Worm (Caenorhabditis elegans) whole organism, L1 larva: ENCODE measurements around the gene cey-4.
A peak's percentile ranks its signal among the peaks of the same experiment; 100 is the strongest.

ENCODE experiments used
- F16B12.6 ChIP-seq: fragments of 150-350 bp; optimal IDR thresholded peaks from 2 replicates; lab custom pipeline; 2014; ENCODE audit warnings: missing biosample characterization, missing genetic modification characterization
- Y116A8C.19 ChIP-seq: sonication (generic microtip); optimal IDR thresholded peaks from 2 replicates; lab custom pipeline; 2016; ENCODE audit warnings: missing compliant biosample characterization, missing genetic modification characterization, borderline replicate concordance
- alr-1 ChIP-seq: fragments of 200-800 bp; sonication (Bioruptor generic); optimal IDR thresholded peaks from 2 replicates; lab custom pipeline; 2018; ENCODE audit warnings: borderline replicate concordance, mild to moderate bottlenecking, missing genetic modification characterization, missing compliant biosample characterization
- blmp-1 ChIP-seq: fragments of 150-350 bp; optimal IDR thresholded peaks from 2 replicates; lab custom pipeline; 2014; ENCODE audit warnings: missing biosample characterization, missing genetic modification characterization
- ceh-82 ChIP-seq, 3 experiments: fragments of 150-350 bp in 1 of 3; sonication (generic microtip) in 2 of 3; optimal IDR thresholded peaks; 2 replicates each; lab custom pipeline; 2014 to 2017; ENCODE audit warnings: missing biosample characterization in 3 of 3, missing genetic modification characterization in 3 of 3
- ceh-88 ChIP-seq: fragments of 200-800 bp; sonication (Bioruptor generic); IDR thresholded peaks from 2 replicates; pipeline ENCODE4 v1.3.6; 2022; ENCODE audit warnings: missing genetic modification characterization, missing compliant biosample characterization
- dsc-1 ChIP-seq: sonication (generic microtip); optimal IDR thresholded peaks from 2 replicates; lab custom pipeline; 2016; ENCODE audit warnings: mild to moderate bottlenecking, missing genetic modification characterization, missing compliant biosample characterization
- efl-1 ChIP-seq, 4 experiments: fragments of 150-350 bp; optimal IDR thresholded peaks in 3 of 4; peaks in 1 of 4; 1 replicate in 1 of 4; 2 replicates in 3 of 4; lab custom pipeline; 2014; ENCODE audit warnings: missing biosample characterization in 2 of 4, missing genetic modification characterization in 2 of 4, missing genetic modification reagents in 2 of 4
- egl-13 ChIP-seq: sonication (generic microtip); optimal IDR thresholded peaks from 2 replicates; lab custom pipeline; 2016; ENCODE audit warnings: missing genotype, missing genetic modification reagents, missing genetic modification characterization, missing compliant biosample characterization
- fkh-4 ChIP-seq: sonication (generic microtip); optimal IDR thresholded peaks from 2 replicates; lab custom pipeline; 2016; ENCODE audit warnings: missing compliant biosample characterization, missing genetic modification characterization, borderline replicate concordance
- fkh-8 ChIP-seq: sonication (generic microtip); optimal IDR thresholded peaks from 2 replicates; lab custom pipeline; 2016; ENCODE audit warnings: mild to moderate bottlenecking, missing genetic modification characterization, missing compliant biosample characterization
- fos-1 ChIP-seq: fragments of 150-350 bp; optimal IDR thresholded peaks from 2 replicates; lab custom pipeline; 2014; ENCODE audit warnings: missing biosample characterization, missing genetic modification characterization
- grh-1 ChIP-seq: fragments of 200-800 bp; sonication (Bioruptor generic); IDR thresholded peaks from 2 replicates; pipeline ENCODE4 v1.3.6; 2022; ENCODE audit warnings: missing genetic modification reagents, missing genetic modification characterization, missing compliant biosample characterization
- hlh-17 ChIP-seq: fragments of 200-800 bp; sonication (Bioruptor generic); optimal IDR thresholded peaks from 2 replicates; lab custom pipeline; 2018; ENCODE audit warnings: missing genetic modification characterization, mild to moderate bottlenecking, missing compliant biosample characterization, moderate library complexity, borderline replicate concordance
- irx-1 ChIP-seq: sonication (generic microtip); optimal IDR thresholded peaks from 2 replicates; lab custom pipeline; 2016; ENCODE audit warnings: missing genetic modification characterization, missing compliant biosample characterization
- isw-1 ChIP-seq: fragments of 200-800 bp; sonication (Bioruptor generic); IDR thresholded peaks from 2 replicates; pipeline ENCODE4 v1.3.6; 2022; ENCODE audit warnings: missing genetic modification characterization, missing compliant biosample characterization
- lin-13 ChIP-seq: fragments of 150-350 bp; optimal IDR thresholded peaks from 2 replicates; lab custom pipeline; 2014; ENCODE audit warnings: missing biosample characterization, missing genetic modification reagents, missing genetic modification characterization
- lin-14 ChIP-seq: fragments of 200-800 bp; sonication (Bioruptor generic); optimal IDR thresholded peaks from 2 replicates; lab custom pipeline; 2018; ENCODE audit warnings: mild to moderate bottlenecking, missing genetic modification characterization, moderate library complexity, missing compliant biosample characterization
- mab-9 ChIP-seq: fragments of 200-800 bp; sonication (Bioruptor generic); IDR thresholded peaks from 2 replicates; pipeline ENCODE4 v1.3.6; 2022; ENCODE audit warnings: missing genetic modification reagents, missing genetic modification characterization, missing compliant biosample characterization
- mdl-1 ChIP-seq, 2 experiments: fragments of 150-350 bp; optimal IDR thresholded peaks; 2 replicates each; lab custom pipeline; 2014 to 2017; ENCODE audit warnings: missing biosample characterization in 2 of 2, missing genetic modification characterization in 2 of 2, inconsistent platforms in 1 of 2
- nhr-12 ChIP-seq: sonication (generic microtip); optimal IDR thresholded peaks from 2 replicates; lab custom pipeline; 2017; ENCODE audit warnings: missing biosample characterization, missing genetic modification characterization
- nhr-237 ChIP-seq: fragments of 150-350 bp; optimal IDR thresholded peaks from 2 replicates; lab custom pipeline; 2014; ENCODE audit warnings: missing biosample characterization, missing genetic modification characterization
- nhr-71 ChIP-seq: sonication (generic microtip); optimal IDR thresholded peaks from 2 replicates; lab custom pipeline; 2016; ENCODE audit warnings: mild to moderate bottlenecking, missing genetic modification characterization, moderate library complexity, missing compliant biosample characterization
- nhr-77 ChIP-seq: fragments of 150-350 bp; optimal IDR thresholded peaks from 2 replicates; lab custom pipeline; 2014; ENCODE audit warnings: missing biosample characterization, missing genetic modification characterization
- nhr-84 ChIP-seq: sonication (generic microtip); optimal IDR thresholded peaks from 2 replicates; lab custom pipeline; 2017; ENCODE audit warnings: missing biosample characterization, missing genetic modification characterization
- nhr-85 ChIP-seq: sonication (generic microtip); peaks from one replicate; lab custom pipeline; 2016; ENCODE audit warnings: missing genetic modification characterization, inconsistent platforms, missing compliant biosample characterization
- pqm-1 ChIP-seq: sonication (generic microtip); optimal IDR thresholded peaks from 3 replicates; lab custom pipeline; 2017; ENCODE audit warnings: missing biosample characterization, missing genetic modification characterization
- snpc-4 ChIP-seq: fragments of 150-350 bp; optimal IDR thresholded peaks from 2 replicates; lab custom pipeline; 2014; ENCODE audit warnings: missing biosample characterization, missing genetic modification characterization
- sup-37 ChIP-seq: fragments of 200-800 bp; sonication (Bioruptor generic); optimal IDR thresholded peaks from 2 replicates; lab custom pipeline; 2018; ENCODE audit warnings: mild to moderate bottlenecking, missing genetic modification characterization, missing compliant biosample characterization
- swsn-7 ChIP-seq: sonication (generic microtip); optimal IDR thresholded peaks from 2 replicates; lab custom pipeline; 2016; ENCODE audit warnings: missing genetic modification characterization, missing compliant biosample characterization
- tbx-2 ChIP-seq: sonication (generic microtip); optimal IDR thresholded peaks from 2 replicates; lab custom pipeline; 2016; ENCODE audit warnings: missing genetic modification characterization, missing compliant biosample characterization
- unc-62 ChIP-seq: fragments of 150-350 bp; optimal IDR thresholded peaks from 2 replicates; lab custom pipeline; 2014; ENCODE audit warnings: missing biosample characterization, missing genetic modification reagents, missing genetic modification characterization
- unc-86 ChIP-seq: sonication (generic microtip); optimal IDR thresholded peaks from 2 replicates; lab custom pipeline; 2016; ENCODE audit warnings: missing genetic modification characterization, missing compliant biosample characterization
- xbp-1 ChIP-seq: sonication (generic microtip); optimal IDR thresholded peaks from 2 replicates; lab custom pipeline; 2016; ENCODE audit warnings: missing genetic modification characterization, missing compliant biosample characterization
- zip-4 ChIP-seq: fragments of 200-800 bp; sonication (Bioruptor generic); optimal IDR thresholded peaks from 2 replicates; lab custom pipeline; 2018; ENCODE audit warnings: mild to moderate bottlenecking, missing genetic modification characterization, moderate library complexity, missing compliant biosample characterization

cey-4 gene

ce11 chrIII:10875132-10875531, 6.6 kb upstream of the cey-4 start, which contains the start of gene C44B9.2:
Gene C44B9.2 (plus strand): TSS chrIII:10875432.
- no peak for TF ChIP-seq tbx-2 (tag; lab: Kevin White, UChicago)
- no peak for TF ChIP-seq ceh-82 (tag; optimal IDR thresholded peaks at IDR 0.05; lab: Kevin White, UChicago)
- TF ChIP-seq sup-37 (GFP tag; lab: Kevin White, UChicago) = no peak
- no peak for TF ChIP-seq dsc-1
- TF ChIP-seq ceh-88 (GFP tag; lab: Robert Waterston, UW) = no peak
- TF ChIP-seq unc-86 (tag; lab: Kevin White, UChicago) = no peak
- no peak for TF ChIP-seq F16B12.6 (tag; lab: Kevin White, UChicago)

- TF ChIP-seq alr-1 (tag; lab: Kevin White, UChicago) (no peak), efl-1 (optimal IDR thresholded peaks at IDR 0.05; lab: Kevin White, UChicago) (no peak), efl-1 (GFP tag; optimal IDR thresholded peaks at IDR 0.05 in 1 of 2; lab: Kevin White, UChicago) (peak in 1 of 2 experiments; percentile 8)
These were observed 2.3 kb upstream of the cey-4 start for ce11 chrIII:10870814-10871213.

DNA sequence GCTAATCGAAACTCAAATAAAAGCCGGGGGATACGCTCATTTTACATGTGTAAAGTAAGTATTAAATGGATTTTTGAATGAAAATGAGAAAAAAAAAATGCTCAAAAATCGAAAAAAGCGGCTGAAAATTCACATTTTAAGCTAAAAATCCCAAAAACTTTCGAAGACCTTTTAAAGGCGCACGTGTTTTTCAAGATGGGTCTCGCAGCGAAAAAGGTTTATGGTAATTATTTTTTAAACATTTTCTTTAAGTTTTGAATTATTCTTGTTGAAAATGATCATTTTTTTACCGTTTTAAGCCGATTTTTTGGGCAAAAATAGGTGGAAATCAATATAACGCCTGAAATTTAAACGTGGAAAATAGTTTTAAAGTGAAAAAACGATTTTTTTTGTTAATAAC, 1.7 kb upstream of the cey-4 start:
- no peak for TF ChIP-seq hlh-17
- TF ChIP-seq xbp-1 (tag; lab: Kevin White, UChicago) = no peak
- TF ChIP-seq nhr-85 (tag; lab: Kevin White, UChicago) = no peak
- no peak for TF ChIP-seq pqm-1
- no peak for TF ChIP-seq mab-9
- no peak for TF ChIP-seq swsn-7 (tag; lab: Kevin White, UChicago)
- no peak for TF ChIP-seq lin-13 (GFP tag; lab: Kevin White, UChicago)
- TF ChIP-seq unc-62 (GFP tag; lab: Kevin White, UChicago) = no peak

ce11 chrIII:10869595-10869994, 1.1 kb upstream of the cey-4 start:
- TF ChIP-seq irx-1 (tag; lab: Kevin White, UChicago) = no peak
- TF ChIP-seq fkh-4 = no peak
- TF ChIP-seq grh-1 (GFP tag; lab: Robert Waterston, UW) = no peak
- no peak for TF ChIP-seq efl-1 (optimal IDR thresholded peaks at IDR 0.05; lab: Kevin White, UChicago)
- TF ChIP-seq efl-1 (GFP tag; optimal IDR thresholded peaks at IDR 0.05 in 1 of 2; lab: Kevin White, UChicago) = peak in 1 of 2 experiments; percentile 80
- TF ChIP-seq snpc-4 (tag; lab: Kevin White, UChicago) = no peak
- TF ChIP-seq, all 84 proteins: peak for 1

DNA sequence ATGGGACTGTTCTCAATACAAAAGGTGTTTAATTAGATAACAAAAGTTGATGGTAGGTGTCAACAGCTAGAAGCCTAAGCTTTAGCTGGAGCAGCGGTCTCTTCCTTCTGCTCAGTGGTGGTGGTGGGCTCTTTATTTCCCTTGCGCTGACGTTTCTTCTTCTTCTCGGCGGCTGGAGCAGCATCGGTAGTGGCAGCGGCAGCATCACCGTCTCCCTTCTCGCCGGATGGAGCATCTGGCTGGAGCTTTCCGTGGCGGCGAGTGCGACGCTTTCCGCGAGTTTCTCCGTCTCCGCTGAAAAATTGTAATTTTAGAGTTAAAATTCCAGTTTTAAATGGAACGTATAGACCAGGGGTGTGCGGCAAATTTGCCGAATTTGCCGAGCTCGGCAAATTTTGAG, 1.4 kb downstream of the cey-4 start:
- TF ChIP-seq mab-9 = no peak
- no peak for TF ChIP-seq tbx-2 (tag; lab: Kevin White, UChicago)
- no peak for TF ChIP-seq lin-14 (GFP tag; lab: Kevin White, UChicago)
- no peak for TF ChIP-seq isw-1
- TF ChIP-seq zip-4 = no peak
- TF ChIP-seq mdl-1 (tag; optimal IDR thresholded peaks at IDR 0.05; lab: Kevin White, UChicago) = no peak
- TF ChIP-seq F16B12.6 (tag; lab: Kevin White, UChicago) = no peak
- no peak for TF ChIP-seq blmp-1 (tag; lab: Kevin White, UChicago)
- TF ChIP-seq nhr-71 = no peak
- TF ChIP-seq Y116A8C.19 (tag; lab: Kevin White, UChicago) = no peak
- TF ChIP-seq dsc-1 = no peak
- TF ChIP-seq egl-13 (tag; lab: Kevin White, UChicago) = no peak
- TF ChIP-seq nhr-77 (tag; lab: Kevin White, UChicago) = no peak

DNA sequence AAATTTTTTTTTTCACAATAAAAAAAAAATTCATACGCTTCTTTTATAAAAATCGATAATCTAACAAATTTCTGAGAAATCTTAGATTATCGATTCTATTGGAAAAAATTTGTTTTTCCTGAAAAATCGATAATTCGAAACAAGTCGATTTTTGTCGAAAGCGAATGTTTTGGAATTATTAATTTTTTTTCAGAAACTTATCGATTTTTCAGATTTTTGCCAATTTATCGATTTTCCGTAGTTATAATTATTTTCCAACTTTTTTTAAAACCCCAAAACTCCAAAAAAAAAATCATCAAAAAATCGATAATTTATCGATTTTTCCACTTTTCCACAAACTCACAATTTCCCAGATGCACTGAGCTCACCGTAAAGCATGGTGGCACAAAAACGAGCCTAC, 7.1 kb downstream of the cey-4 start:
- TF ChIP-seq nhr-84 (tag; lab: Kevin White, UChicago) (no peak), nhr-12 (tag; lab: Kevin White, UChicago) (no peak), lin-13 (GFP tag; lab: Kevin White, UChicago) (no peak), nhr-237 (no peak), unc-62 (GFP tag; lab: Kevin White, UChicago) (no peak), fos-1 (tag; lab: Kevin White, UChicago) (no peak), mab-9 (no peak), fkh-8 (tag; lab: Kevin White, UChicago) (no peak)
- TF ChIP-seq, all 84 proteins: peak for 0
